Fruit fly (Drosophila melanogaster): ENCODE measurements around the gene B4.

dm6 chr2L:13554547-13555159, 5.5 kb upstream of the B4 start:
- no peak for TF ChIP-seq CG9948 (tag; optimal IDR thresholded peaks at IDR 0.05)
- TF ChIP-seq Snoo (tag; optimal IDR thresholded peaks at IDR 0.05), result no peak
- TF ChIP-seq EcR (GFP tag; optimal IDR thresholded peaks at IDR 0.05), result peak; percentile 40
- no peak for TF ChIP-seq CG17806 (tag; optimal IDR thresholded peaks at IDR 0.05)
- no peak for TF ChIP-seq CG4496 (GFP tag; IDR thresholded peaks at IDR 0.05)
- no peak for TF ChIP-seq CG34367 (tag; optimal IDR thresholded peaks at IDR 0.05)
- TF ChIP-seq CG8159 (tag; optimal IDR thresholded peaks at IDR 0.05), result no peak
- no peak for TF ChIP-seq fd96Ca (GFP tag; IDR thresholded peaks at IDR 0.05)
- TF ChIP-seq Pif1B (GFP tag; optimal IDR thresholded peaks at IDR 0.05), result no peak

Data from whole organism, pupa.